Fruit fly (Drosophila melanogaster): Measurements from ENCODE around the gene Tsp.

Gene Tsp

DNA sequence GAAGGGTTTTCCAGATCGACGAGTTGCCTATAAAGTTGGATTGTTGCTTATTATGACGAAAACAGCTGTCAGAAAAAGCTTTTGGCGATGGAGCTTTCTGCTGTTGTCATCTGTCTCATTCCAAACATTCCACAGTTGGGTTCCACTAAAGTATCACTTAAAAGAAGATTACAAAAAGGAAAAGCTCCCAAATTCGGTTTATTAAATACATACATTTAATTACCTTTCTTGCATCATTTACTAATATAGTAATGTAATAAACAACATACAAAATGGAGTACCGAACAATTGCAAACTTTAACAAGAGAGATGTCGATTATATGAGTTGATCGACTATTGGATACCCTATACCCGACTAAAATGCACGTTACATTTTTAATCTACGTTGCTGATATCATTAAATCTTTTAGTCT is 52.6 kb downstream of the Tsp start, which contains the start of gene CG31633 (continued):
- peak; percentile 78; the same call in 1 of the 2 replicates for TF ChIP-seq sna (GFP tag; IDR thresholded peaks at IDR 0.05; ENCODE audit: partially characterized antibody)
- TF ChIP-seq CG12744 (GFP tag; optimal IDR thresholded peaks at IDR 0.05): no peak
- peak; percentile 89 for TF ChIP-seq sd (tag; optimal IDR thresholded peaks at IDR 0.05)
- TF ChIP-seq CG8290 (GFP tag; optimal IDR thresholded peaks at IDR 0.05): peak; percentile 42
- no peak for TF ChIP-seq CG8290 (tag; optimal IDR thresholded peaks at IDR 0.05)
- 0 out of 3 replicates have a peak, but pooled peaks have one; percentile 15 for TF ChIP-seq row (GFP tag; IDR thresholded peaks at IDR 0.05)
- no peak for TF ChIP-seq D (optimal IDR thresholded peaks at IDR 0.05)
- TF ChIP-seq D (GFP tag; optimal IDR thresholded peaks at IDR 0.05): no peak
- peak; percentile 96 for TF ChIP-seq pfk (GFP tag; optimal IDR thresholded peaks at IDR 0.05)
- peak; percentile 77 for TF ChIP-seq D19B (GFP tag; optimal IDR thresholded peaks at IDR 0.05)
- peak; percentile 73 for TF ChIP-seq Bgb (GFP tag; IDR thresholded peaks at IDR 0.05; ENCODE audit: partially characterized antibody)
- no peak for TF ChIP-seq CG12155 (GFP tag; optimal IDR thresholded peaks at IDR 0.05)
- TF ChIP-seq unc-4 (GFP tag; IDR thresholded peaks at IDR 0.05; ENCODE audit: partially characterized antibody): peak; percentile 50
- TF ChIP-seq CG16813 (GFP tag; IDR thresholded peaks at IDR 0.05; ENCODE audit: partially characterized antibody): peak; percentile 70
- TF ChIP-seq zen2 (GFP tag; IDR thresholded peaks at IDR 0.05; ENCODE audit: partially characterized antibody): peak; percentile 53; the same call in 2 of the 3 replicates
- peak; percentile 75 for TF ChIP-seq Scr (GFP tag; IDR thresholded peaks at IDR 0.05; ENCODE audit: partially characterized antibody)
- TF ChIP-seq ro (GFP tag; IDR thresholded peaks at IDR 0.05): no peak
- no peak for TF ChIP-seq p53 (GFP tag; optimal IDR thresholded peaks at IDR 0.05)
- TF ChIP-seq CG7963 (GFP tag; IDR thresholded peaks at IDR 0.05; ENCODE audit: partially characterized antibody): peak; percentile 82
- TF ChIP-seq CG14050 (GFP tag; IDR thresholded peaks at IDR 0.05): no peak
- no peak for TF ChIP-seq CG17912 (GFP tag; optimal IDR thresholded peaks at IDR 0.05)
- peak; percentile 77 for TF ChIP-seq mld (GFP tag; IDR thresholded peaks at IDR 0.05; ENCODE audit: partially characterized antibody)
- no peak for TF ChIP-seq ham (GFP tag; IDR thresholded peaks at IDR 0.05)
- TF ChIP-seq B-H2 (GFP tag; optimal IDR thresholded peaks at IDR 0.05): no peak
- no peak for TF ChIP-seq CG33213 (GFP tag; optimal IDR thresholded peaks at IDR 0.05)
- TF ChIP-seq tin (GFP tag; optimal IDR thresholded peaks at IDR 0.05): no peak
- TF ChIP-seq CG6689 (GFP tag; IDR thresholded peaks at IDR 0.05): no peak
- no peak for TF ChIP-seq Fer3 (tag; optimal IDR thresholded peaks at IDR 0.05)
- no peak for TF ChIP-seq ftz-f1 (GFP tag; optimal IDR thresholded peaks at IDR 0.05)
- TF ChIP-seq crol (GFP tag; IDR thresholded peaks at IDR 0.05): no peak
- TF ChIP-seq exex (tag; optimal IDR thresholded peaks at IDR 0.05): peak; percentile 61
- peak; percentile 94 for TF ChIP-seq HLH4C (GFP tag; IDR thresholded peaks at IDR 0.05; ENCODE audit: partially characterized antibody)
- TF ChIP-seq CG43689 (GFP tag; IDR thresholded peaks at IDR 0.05): no peak
- TF ChIP-seq Doc3 (GFP tag; IDR thresholded peaks at IDR 0.05; ENCODE audit: partially characterized antibody): peak; percentile 60; the same call in 1 of the 3 replicates
- peak; percentile 85 for TF ChIP-seq hb (GFP tag; IDR thresholded peaks at IDR 0.05; ENCODE audit: partially characterized antibody)
- TF ChIP-seq tio (GFP tag; optimal IDR thresholded peaks at IDR 0.05): no peak
- TF ChIP-seq CG12071 (GFP tag; optimal IDR thresholded peaks at IDR 0.05): no peak
- no peak for TF ChIP-seq wdn (GFP tag; IDR thresholded peaks at IDR 0.05)
- TF ChIP-seq tna (GFP tag; IDR thresholded peaks at IDR 0.05; ENCODE audit: partially characterized antibody): peak; percentile 95
- no peak for TF ChIP-seq CG2120 (GFP tag; optimal IDR thresholded peaks at IDR 0.05)
- TF ChIP-seq CG13287 (GFP tag; IDR thresholded peaks at IDR 0.05; ENCODE audit: partially characterized antibody): peak; percentile 84
- no peak for TF ChIP-seq CG10979 (tag; optimal IDR thresholded peaks at IDR 0.05)
- peak; percentile 89 for TF ChIP-seq ato (GFP tag; IDR thresholded peaks at IDR 0.05; ENCODE audit: partially characterized antibody)
- TF ChIP-seq Kr (GFP tag; optimal IDR thresholded peaks at IDR 0.05): no peak
- no peak; the same call in 2 of the 3 replicates for TF ChIP-seq knrl (GFP tag; IDR thresholded peaks at IDR 0.05; ENCODE audit: partially characterized antibody)
- no peak for TF ChIP-seq CG11695 (GFP tag; IDR thresholded peaks at IDR 0.05)
- TF ChIP-seq toy (GFP tag; IDR thresholded peaks at IDR 0.05): no peak
- TF ChIP-seq fd96Cb (tag; optimal IDR thresholded peaks at IDR 0.05): no peak
- TF ChIP-seq nerfin-2 (GFP tag; IDR thresholded peaks at IDR 0.05; ENCODE audit: partially characterized antibody): peak; percentile 91
- no peak for TF ChIP-seq CG9876 (GFP tag; optimal IDR thresholded peaks at IDR 0.05)
